Worm (Caenorhabditis elegans) whole organism, L4 larva: Measurements from ENCODE around the gene T16D1.1.
A peak's percentile ranks its signal among the peaks of the same experiment; 100 is the strongest.

ENCODE experiments used
- D1046.2 ChIP-seq: fragments of 200-800 bp; sonication (Bioruptor generic); IDR thresholded peaks from 2 replicates; pipeline ENCODE4 v1.3.6; 2022; ENCODE audit warnings: missing genetic modification characterization, missing compliant biosample characterization
- F10B5.3 ChIP-seq: sonication (generic microtip); optimal IDR thresholded peaks from 2 replicates; lab custom pipeline; 2016; ENCODE audit warnings: mild to moderate bottlenecking, missing genetic modification characterization, missing compliant biosample characterization
- F26F4.8 ChIP-seq: fragments of 200-800 bp; sonication (Bioruptor generic); conservative IDR thresholded peaks from 2 replicates; pipeline ENCODE4 v1.3.6; 2022; ENCODE audit warnings: missing genetic modification characterization, missing compliant biosample characterization
- R02D3.7 ChIP-seq: fragments of 150-350 bp; sonication (generic microtip); optimal IDR thresholded peaks from 3 replicates; lab custom pipeline; 2014; ENCODE audit warnings: missing biosample characterization, missing genetic modification characterization
- T20F7.1 ChIP-seq: fragments of 200-800 bp; sonication (Bioruptor generic); optimal IDR thresholded peaks from 2 replicates; lab custom pipeline; 2018; ENCODE audit warnings: mild to moderate bottlenecking, missing genetic modification characterization, missing compliant biosample characterization
- T26A8.4 ChIP-seq: fragments of 200-800 bp; sonication (Bioruptor generic); IDR thresholded peaks from 2 replicates; pipeline ENCODE4 v1.3.6; 2022; ENCODE audit warnings: missing genetic modification characterization, missing compliant biosample characterization
- ZK546.5 ChIP-seq, 2 experiments: sonication (generic microtip); optimal IDR thresholded peaks; 2 replicates each; lab custom pipeline; 2017; ENCODE audit warnings: missing biosample characterization in 2 of 2, missing genetic modification characterization in 2 of 2
- aha-1 ChIP-seq: fragments of 150-350 bp; peaks from one replicate; lab custom pipeline; 2014; ENCODE audit warnings: missing biosample characterization, missing genetic modification characterization
- aly-2 ChIP-seq: sonication (generic microtip); optimal IDR thresholded peaks from 2 replicates; lab custom pipeline; 2018; ENCODE audit warnings: missing biosample characterization, missing genetic modification characterization
- attf-4 ChIP-seq: sonication (generic microtip); optimal IDR thresholded peaks from 3 replicates; lab custom pipeline; 2017; ENCODE audit warnings: missing biosample characterization, missing genetic modification characterization
- daf-16 ChIP-seq, 3 experiments: sonication (generic microtip); optimal IDR thresholded peaks; 2 replicates each; lab custom pipeline; 2016 to 2017; ENCODE audit warnings: missing genetic modification characterization in 3 of 3, missing genetic modification reagents in 3 of 3, mild to moderate bottlenecking in 2 of 3, missing compliant biosample characterization in 2 of 3, missing biosample characterization in 1 of 3, moderate library complexity in 1 of 3
- daf-19 ChIP-seq: fragments of 200-800 bp; sonication (Bioruptor generic); conservative IDR thresholded peaks from 2 replicates; pipeline ENCODE4 v1.3.6; 2022; ENCODE audit warnings: missing genetic modification characterization, missing compliant biosample characterization
- daf-8 ChIP-seq: fragments of 200-800 bp; sonication (Bioruptor generic); IDR thresholded peaks from 2 replicates; pipeline ENCODE4 v1.3.6; 2022; ENCODE audit warnings: missing genetic modification characterization, missing compliant biosample characterization
- dmd-6 ChIP-seq: fragments of 200-800 bp; sonication (Bioruptor generic); IDR thresholded peaks from 2 replicates; pipeline ENCODE4 v1.3.6; 2022; ENCODE audit warnings: missing genetic modification reagents, missing genetic modification characterization, missing compliant biosample characterization
- dmd-9 ChIP-seq: fragments of 200-800 bp; sonication (Bioruptor generic); IDR thresholded peaks from 2 replicates; pipeline ENCODE4 v1.3.6; 2022; ENCODE audit warnings: missing genetic modification reagents, missing genetic modification characterization, missing compliant biosample characterization
- dpl-1 ChIP-seq: fragments of 150-350 bp; optimal IDR thresholded peaks from 2 replicates; lab custom pipeline; 2014; ENCODE audit warnings: missing biosample characterization, missing genetic modification reagents, missing genetic modification characterization
- duxl-1 ChIP-seq: sonication (generic microtip); optimal IDR thresholded peaks from 2 replicates; lab custom pipeline; 2016; ENCODE audit warnings: mild to moderate bottlenecking, missing genetic modification characterization, moderate library complexity, missing compliant biosample characterization; ENCODE audit not compliant: poor library complexity
- dve-1 ChIP-seq: sonication (generic microtip); optimal IDR thresholded peaks from 2 replicates; lab custom pipeline; 2017; ENCODE audit warnings: antibody characterized with exemption, mild to moderate bottlenecking, missing genetic modification characterization, missing compliant biosample characterization; ENCODE audit not compliant: insufficient read depth
- egl-43 ChIP-seq: fragments of 200-800 bp; sonication (Bioruptor generic); IDR thresholded peaks from 2 replicates; pipeline ENCODE4 v1.3.6; 2022; ENCODE audit warnings: missing genetic modification reagents, missing genetic modification characterization, missing compliant biosample characterization
- hif-1 ChIP-seq, 2 experiments: sonication (generic microtip); optimal IDR thresholded peaks; 2 replicates each; lab custom pipeline; 2016 to 2017; ENCODE audit warnings: missing compliant biosample characterization in 2 of 2, missing genetic modification characterization in 2 of 2, missing genetic modification reagents in 2 of 2, missing genotype in 2 of 2, mild to moderate bottlenecking in 1 of 2
- hlh-11 ChIP-seq: fragments of 200-800 bp; sonication (Bioruptor generic); optimal IDR thresholded peaks from 2 replicates; lab custom pipeline; 2018; ENCODE audit warnings: mild to moderate bottlenecking, missing genetic modification characterization, missing compliant biosample characterization
- hlh-30 ChIP-seq: sonication (generic microtip); optimal IDR thresholded peaks from 2 replicates; lab custom pipeline; 2017; ENCODE audit warnings: antibody characterized with exemption, mild to moderate bottlenecking, missing genetic modification characterization, missing compliant biosample characterization; ENCODE audit not compliant: insufficient read depth
- hmg-1.1 ChIP-seq: fragments of 200-800 bp; sonication (Bioruptor generic); IDR thresholded peaks from 2 replicates; pipeline ENCODE4 v1.3.6; 2022; ENCODE audit warnings: missing genetic modification reagents, missing genetic modification characterization, missing compliant biosample characterization
- lim-7 ChIP-seq: fragments of 200-800 bp; sonication (Bioruptor generic); IDR thresholded peaks from 2 replicates; pipeline ENCODE4 v1.3.6; 2022; ENCODE audit warnings: missing genetic modification characterization, missing compliant biosample characterization
- lsy-2 ChIP-seq, 2 experiments: fragments of 150-350 bp in 1 of 2; sonication (generic microtip) in 1 of 2; optimal IDR thresholded peaks; 2 replicates each; lab custom pipeline; 2014 to 2017; ENCODE audit warnings: missing biosample characterization in 2 of 2, missing genetic modification characterization in 2 of 2
- madf-5 ChIP-seq, 2 experiments: fragments of 200-800 bp; sonication (Bioruptor generic); IDR thresholded peaks; 2 replicates each; pipeline ENCODE4 v1.3.6; 2022; ENCODE audit warnings: missing compliant biosample characterization in 2 of 2, missing genetic modification characterization in 2 of 2
- madf-9 ChIP-seq: fragments of 200-800 bp; sonication (Bioruptor generic); conservative IDR thresholded peaks from 2 replicates; pipeline ENCODE4 v1.3.6; 2022; ENCODE audit warnings: missing genetic modification reagents, missing genetic modification characterization, missing compliant biosample characterization
- mdl-1 ChIP-seq, 2 experiments: fragments of 150-350 bp in 1 of 2; sonication (generic microtip) in 1 of 2; optimal IDR thresholded peaks; 2 replicates each; lab custom pipeline; 2014 to 2017; ENCODE audit warnings: missing biosample characterization in 2 of 2, missing genetic modification characterization in 2 of 2
- mes-2 ChIP-seq: sonication (generic microtip); optimal IDR thresholded peaks from 2 replicates; lab custom pipeline; 2016; ENCODE audit warnings: missing genotype, mild to moderate bottlenecking, missing genetic modification characterization, missing compliant biosample characterization; ENCODE audit not compliant: poor library complexity, severe bottlenecking
- nhr-10 ChIP-seq: fragments of 150-350 bp; optimal IDR thresholded peaks from 2 replicates; lab custom pipeline; 2014; ENCODE audit warnings: missing biosample characterization, missing genetic modification characterization
- nhr-102 ChIP-seq: sonication (generic microtip); optimal IDR thresholded peaks from 2 replicates; lab custom pipeline; 2016; ENCODE audit warnings: mild to moderate bottlenecking, missing genetic modification characterization, moderate library complexity, missing compliant biosample characterization
- nhr-11 ChIP-seq: fragments of 150-350 bp; optimal IDR thresholded peaks from 2 replicates; lab custom pipeline; 2014; ENCODE audit warnings: missing biosample characterization, missing genetic modification characterization
- nhr-111 ChIP-seq: fragments of 200-800 bp; sonication (Bioruptor generic); optimal IDR thresholded peaks from 2 replicates; lab custom pipeline; 2018; ENCODE audit warnings: mild to moderate bottlenecking, missing genetic modification characterization, missing compliant biosample characterization
- nhr-237 ChIP-seq: sonication (generic microtip); optimal IDR thresholded peaks from 2 replicates; lab custom pipeline; 2017; ENCODE audit warnings: missing biosample characterization, missing genetic modification characterization
- nhr-25 ChIP-seq: sonication (generic microtip); optimal IDR thresholded peaks from 2 replicates; lab custom pipeline; 2017; ENCODE audit warnings: missing genetic modification characterization, mild to moderate bottlenecking, missing compliant biosample characterization, antibody characterized with exemption, moderate library complexity, borderline replicate concordance; ENCODE audit not compliant: insufficient read depth
- nhr-28 ChIP-seq: fragments of 150-350 bp; optimal IDR thresholded peaks from 2 replicates; lab custom pipeline; 2014; ENCODE audit warnings: missing biosample characterization, missing genetic modification characterization
- php-3 ChIP-seq: fragments of 200-800 bp; sonication (Bioruptor generic); IDR thresholded peaks from 2 replicates; pipeline ENCODE4 v1.3.6; 2022; ENCODE audit warnings: missing genetic modification reagents, missing genetic modification characterization, missing compliant biosample characterization
- pqm-1 ChIP-seq: sonication (generic microtip); optimal IDR thresholded peaks from 2 replicates; lab custom pipeline; 2017; ENCODE audit warnings: missing biosample characterization, missing genetic modification characterization
- saeg-2 ChIP-seq: fragments of 200-800 bp; sonication (Bioruptor generic); IDR thresholded peaks from 2 replicates; pipeline ENCODE4 v1.3.6; 2022; ENCODE audit warnings: missing genetic modification reagents, missing genetic modification characterization, missing compliant biosample characterization
- snpc-4 ChIP-seq: fragments of 150-350 bp; optimal IDR thresholded peaks from 2 replicates; lab custom pipeline; 2014; ENCODE audit warnings: missing biosample characterization, missing genetic modification characterization
- tra-1 ChIP-seq: fragments of 200-800 bp; sonication (Bioruptor generic); IDR thresholded peaks from 2 replicates; pipeline ENCODE4 v1.3.6; 2022; ENCODE audit warnings: missing genetic modification reagents, missing genetic modification characterization, missing compliant biosample characterization
- unc-130 ChIP-seq: sonication (generic microtip); optimal IDR thresholded peaks from 2 replicates; lab custom pipeline; 2016; ENCODE audit warnings: missing genetic modification reagents, missing genetic modification characterization, missing compliant biosample characterization
- unc-39 ChIP-seq: sonication (generic microtip); optimal IDR thresholded peaks from 2 replicates; lab custom pipeline; 2017; ENCODE audit warnings: missing biosample characterization, missing genetic modification characterization
- zfp-2 ChIP-seq: sonication (generic microtip); optimal IDR thresholded peaks from 2 replicates; lab custom pipeline; 2016; ENCODE audit warnings: mild to moderate bottlenecking, missing genetic modification characterization, missing compliant biosample characterization
- zip-11 ChIP-seq: fragments of 200-800 bp; sonication (Bioruptor generic); IDR thresholded peaks from 2 replicates; pipeline ENCODE4 v1.3.6; 2022; ENCODE audit warnings: missing genetic modification characterization, missing compliant biosample characterization
- zip-2 ChIP-seq: fragments of 150-350 bp; optimal IDR thresholded peaks from 2 replicates; lab custom pipeline; 2014; ENCODE audit warnings: missing biosample characterization, missing genetic modification characterization

Gene T16D1.1

ce11 chrII:5205286-5205685, 36.2 kb downstream of the T16D1.1 start:
- TF ChIP-seq aha-1 (tag; lab: Kevin White, UChicago) (peak; percentile 82), daf-16 (GFP tag; optimal IDR thresholded peaks at IDR 0.05; lab: Kevin White, UChicago) (no peak), daf-16 (tag; optimal IDR thresholded peaks at IDR 0.05; lab: Kevin White, UChicago) (peak; percentile 16), attf-4 (tag; lab: Kevin White, UChicago) (no peak), daf-19 (no peak), nhr-28 (peak; percentile 7), T20F7.1 (no peak), duxl-1 (tag; lab: Kevin White, UChicago) (no peak), T26A8.4 (GFP tag; lab: Robert Waterston, UW) (no peak)
- TF ChIP-seq, all 104 proteins: peak for 3

DNA sequence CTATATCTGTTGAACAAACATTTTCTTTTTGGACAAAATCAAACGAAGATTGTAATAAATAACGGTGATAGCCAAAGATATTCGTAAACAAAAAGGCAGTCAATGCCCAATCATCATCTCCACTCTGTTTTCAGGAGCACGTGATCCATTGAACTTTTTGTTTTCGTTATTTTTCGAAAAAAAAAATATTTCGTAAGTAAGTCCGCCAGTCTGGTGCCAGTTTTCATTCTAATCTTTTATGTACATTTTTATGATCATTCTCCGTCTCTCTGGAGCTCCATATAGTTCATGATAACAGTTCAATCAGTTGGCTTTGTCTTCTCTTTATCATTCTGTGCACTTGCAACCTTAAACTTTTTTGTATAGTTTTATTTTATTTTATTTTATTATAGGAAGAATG, 38.5 kb downstream of the T16D1.1 start, which contains the start of gene ampd-1:
ampd-1 (plus strand) TSS at position 393 of the 400 bp plus-strand sequence.
- TF ChIP-seq dve-1 (tag; lab: Kevin White, UChicago) (peak; percentile 88), madf-5 (GFP tag; IDR thresholded peaks at IDR 0.05; lab: Robert Waterston, UW) (no peak), egl-43 (GFP tag; lab: Robert Waterston, UW) (no peak), daf-16 (GFP tag; optimal IDR thresholded peaks at IDR 0.05; lab: Kevin White, UChicago) (peak in 1 of 2 experiments; percentile 60), daf-16 (tag; optimal IDR thresholded peaks at IDR 0.05; lab: Kevin White, UChicago) (peak; percentile 96), snpc-4 (tag; lab: Kevin White, UChicago) (no peak), dmd-6 (peak; percentile 44; the same call in 1 of the 2 replicates), F10B5.3 (tag; lab: Kevin White, UChicago) (no peak), R02D3.7 (tag; lab: Kevin White, UChicago) (no peak), lsy-2 (tag; optimal IDR thresholded peaks at IDR 0.05; lab: Kevin White, UChicago) (peak in 1 of 2 experiments; percentile 12), hlh-30 (tag; lab: Kevin White, UChicago) (peak; percentile 58), hmg-1.1 (GFP tag; lab: Robert Waterston, UW) (no peak), dpl-1 (GFP tag; lab: Kevin White, UChicago) (no peak), lim-7 (no peak), nhr-111 (GFP tag; lab: Kevin White, UChicago) (no peak), madf-9 (GFP tag; lab: Robert Waterston, UW) (no peak), zip-11 (GFP tag; lab: Robert Waterston, UW) (no peak), nhr-25 (tag; lab: Kevin White, UChicago) (no peak), daf-8 (GFP tag; lab: Robert Waterston, UW) (no peak), hlh-11 (peak; percentile 67), zip-2 (tag; lab: Kevin White, UChicago) (no peak), nhr-28 (peak; percentile 16), pqm-1 (tag; lab: Kevin White, UChicago) (peak; percentile 66), saeg-2 (GFP tag; lab: Robert Waterston, UW) (no peak), hif-1 (tag; optimal IDR thresholded peaks at IDR 0.05; lab: Kevin White, UChicago) (peak in 1 of 2 experiments; percentile 10), dmd-9 (no peak), F26F4.8 (GFP tag; lab: Robert Waterston, UW) (no peak), php-3 (GFP tag; lab: Robert Waterston, UW) (peak; percentile 87), nhr-102 (tag; lab: Kevin White, UChicago) (peak; percentile 24)

DNA sequence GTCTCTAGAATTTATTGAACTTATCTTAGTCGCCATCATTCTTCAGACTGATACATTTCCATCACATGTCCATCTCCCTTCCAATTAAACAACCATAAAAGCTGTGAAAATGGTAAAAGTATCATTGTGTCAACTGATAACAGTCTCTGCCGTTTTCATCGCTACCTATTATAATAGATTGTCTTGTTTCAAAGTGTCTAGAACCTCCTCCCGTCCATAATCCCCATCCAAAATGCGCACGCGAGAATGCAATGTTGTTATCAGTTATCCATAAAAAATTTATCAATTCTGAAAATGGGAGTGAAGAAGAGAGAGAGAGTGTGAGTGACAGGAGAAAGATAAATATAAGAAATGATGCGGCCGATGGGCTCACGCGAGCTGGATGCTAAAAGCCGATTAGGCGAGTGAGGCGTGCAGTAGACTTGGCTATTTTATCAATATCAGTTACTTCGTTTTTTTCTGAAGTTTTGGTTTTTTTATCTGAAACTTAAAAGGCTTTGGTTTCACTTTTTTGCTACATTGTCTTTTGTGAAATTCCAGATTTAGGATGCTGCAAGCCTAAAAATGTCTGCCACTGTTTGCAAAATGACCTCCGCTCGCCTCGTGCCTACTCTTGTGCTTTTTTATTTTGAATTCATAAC, 39.4 kb downstream of the T16D1.1 start:
- TF ChIP-seq nhr-11 (no peak), pqm-1 (tag; lab: Kevin White, UChicago) (peak; percentile 91), lsy-2 (tag; optimal IDR thresholded peaks at IDR 0.05; lab: Kevin White, UChicago) (peak in 1 of 2 experiments; percentile 25), D1046.2 (GFP tag; lab: Robert Waterston, UW) (no peak), unc-130 (GFP tag; lab: Kevin White, UChicago) (no peak), mdl-1 (tag; optimal IDR thresholded peaks at IDR 0.05; lab: Kevin White, UChicago) (no peak), unc-39 (tag; lab: Kevin White, UChicago) (no peak), nhr-28 (peak; percentile 76), T20F7.1 (peak; percentile 63), tra-1 (GFP tag; lab: Robert Waterston, UW) (peak; percentile 98), ZK546.5 (tag; optimal IDR thresholded peaks at IDR 0.05; lab: Kevin White, UChicago) (no peak), mes-2 (tag; lab: Kevin White, UChicago) (peak; percentile 45), zfp-2 (tag; lab: Kevin White, UChicago) (no peak), zip-2 (tag; lab: Kevin White, UChicago) (no peak), nhr-237 (tag; lab: Kevin White, UChicago) (no peak), aly-2 (tag; lab: Kevin White, UChicago) (no peak), nhr-10 (tag; lab: Kevin White, UChicago) (peak; percentile 50), lim-7 (no peak), aha-1 (tag; lab: Kevin White, UChicago) (peak; percentile 91)
